Worm (Caenorhabditis elegans) whole organism, L1 larva: Measurements from ENCODE around the gene pbo-1.

Experiments
- C04F5.9 ChIP-seq: sonication (generic microtip); optimal IDR thresholded peaks from 2 replicates; lab custom pipeline; 2016; ENCODE audit warnings: missing genetic modification characterization, missing compliant biosample characterization
- C16A3.4 ChIP-seq: fragments of 150-350 bp; optimal IDR thresholded peaks from 2 replicates; lab custom pipeline; 2014; ENCODE audit warnings: missing biosample characterization, missing genetic modification characterization
- Y116A8C.19 ChIP-seq: sonication (generic microtip); optimal IDR thresholded peaks from 2 replicates; lab custom pipeline; 2016; ENCODE audit warnings: missing compliant biosample characterization, missing genetic modification characterization, borderline replicate concordance
- alr-1 ChIP-seq: fragments of 200-800 bp; sonication (Bioruptor generic); optimal IDR thresholded peaks from 2 replicates; lab custom pipeline; 2018; ENCODE audit warnings: borderline replicate concordance, mild to moderate bottlenecking, missing genetic modification characterization, missing compliant biosample characterization
- blmp-1 ChIP-seq: fragments of 150-350 bp; optimal IDR thresholded peaks from 2 replicates; lab custom pipeline; 2014; ENCODE audit warnings: missing biosample characterization, missing genetic modification characterization
- ceh-82 ChIP-seq, 3 experiments: fragments of 150-350 bp in 1 of 3; sonication (generic microtip) in 2 of 3; optimal IDR thresholded peaks; 2 replicates each; lab custom pipeline; 2014 to 2017; ENCODE audit warnings: missing biosample characterization in 3 of 3, missing genetic modification characterization in 3 of 3
- ceh-88 ChIP-seq: fragments of 200-800 bp; sonication (Bioruptor generic); IDR thresholded peaks from 2 replicates; pipeline ENCODE4 v1.3.6; 2022; ENCODE audit warnings: missing genetic modification characterization, missing compliant biosample characterization
- ceh-90 ChIP-seq: sonication (generic microtip); optimal IDR thresholded peaks from 2 replicates; lab custom pipeline; 2016; ENCODE audit warnings: missing genetic modification characterization, missing compliant biosample characterization
- ces-1 ChIP-seq: fragments of 150-350 bp; optimal IDR thresholded peaks from 2 replicates; lab custom pipeline; 2014; ENCODE audit warnings: missing biosample characterization, missing genetic modification reagents, missing genetic modification characterization
- dpl-1 ChIP-seq, 3 experiments: fragments of 150-350 bp in 2 of 3; sonication (generic microtip) in 1 of 3; optimal IDR thresholded peaks; 2 replicates each; lab custom pipeline; 2014 to 2017; ENCODE audit warnings: missing biosample characterization in 3 of 3, missing genetic modification characterization in 3 of 3, missing genetic modification reagents in 3 of 3
- efl-1 ChIP-seq, 4 experiments: fragments of 150-350 bp; optimal IDR thresholded peaks in 3 of 4; peaks in 1 of 4; 1 replicate in 1 of 4; 2 replicates in 3 of 4; lab custom pipeline; 2014; ENCODE audit warnings: missing biosample characterization in 2 of 4, missing genetic modification characterization in 2 of 4, missing genetic modification reagents in 2 of 4
- egl-27 ChIP-seq, 2 experiments: fragments of 150-350 bp in 1 of 2; sonication (generic microtip); optimal IDR thresholded peaks; 3 replicates each; lab custom pipeline; 2017 to 2018; ENCODE audit warnings: missing biosample characterization in 2 of 2, missing genetic modification characterization in 2 of 2, missing genetic modification reagents in 2 of 2
- elt-2 ChIP-seq: sonication (generic microtip); optimal IDR thresholded peaks from 2 replicates; lab custom pipeline; 2016; ENCODE audit warnings: missing genetic modification characterization, mild to moderate bottlenecking, inconsistent platforms, missing compliant biosample characterization, missing genetic modification reagents
- elt-3 ChIP-seq, 6 experiments: fragments of 150-350 bp in 1 of 6; sonication (generic microtip); optimal IDR thresholded peaks; 2 replicates each; lab custom pipeline; 2017 to 2018; ENCODE audit warnings: missing biosample characterization in 6 of 6, missing genetic modification characterization in 6 of 6, inconsistent platforms in 1 of 6
- fkh-8 ChIP-seq: sonication (generic microtip); optimal IDR thresholded peaks from 2 replicates; lab custom pipeline; 2016; ENCODE audit warnings: mild to moderate bottlenecking, missing genetic modification characterization, missing compliant biosample characterization
- fos-1 ChIP-seq: fragments of 150-350 bp; optimal IDR thresholded peaks from 2 replicates; lab custom pipeline; 2014; ENCODE audit warnings: missing biosample characterization, missing genetic modification characterization
- hlh-17 ChIP-seq: fragments of 200-800 bp; sonication (Bioruptor generic); optimal IDR thresholded peaks from 2 replicates; lab custom pipeline; 2018; ENCODE audit warnings: missing genetic modification characterization, mild to moderate bottlenecking, missing compliant biosample characterization, moderate library complexity, borderline replicate concordance
- hlh-4 ChIP-seq: sonication (generic microtip); optimal IDR thresholded peaks from 2 replicates; lab custom pipeline; 2016; ENCODE audit warnings: mild to moderate bottlenecking, missing genetic modification characterization, missing compliant biosample characterization
- hpl-2 ChIP-seq: fragments of 150-350 bp; optimal IDR thresholded peaks from 2 replicates; lab custom pipeline; 2014; ENCODE audit warnings: missing biosample characterization, missing genetic modification reagents, missing genetic modification characterization
- isw-1 ChIP-seq: fragments of 200-800 bp; sonication (Bioruptor generic); IDR thresholded peaks from 2 replicates; pipeline ENCODE4 v1.3.6; 2022; ENCODE audit warnings: missing genetic modification characterization, missing compliant biosample characterization
- lin-13 ChIP-seq: fragments of 150-350 bp; optimal IDR thresholded peaks from 2 replicates; lab custom pipeline; 2014; ENCODE audit warnings: missing biosample characterization, missing genetic modification reagents, missing genetic modification characterization
- lin-14 ChIP-seq: fragments of 200-800 bp; sonication (Bioruptor generic); optimal IDR thresholded peaks from 2 replicates; lab custom pipeline; 2018; ENCODE audit warnings: mild to moderate bottlenecking, missing genetic modification characterization, moderate library complexity, missing compliant biosample characterization
- lin-35 ChIP-seq, 2 experiments: fragments of 150-350 bp; optimal IDR thresholded peaks; 2 replicates each; lab custom pipeline; 2014; ENCODE audit warnings: missing biosample characterization in 2 of 2, missing genetic modification characterization in 2 of 2, missing genetic modification reagents in 2 of 2
- lsy-2 ChIP-seq, 2 experiments: fragments of 150-350 bp; optimal IDR thresholded peaks; 2 replicates each; lab custom pipeline; 2014; ENCODE audit warnings: missing biosample characterization in 2 of 2, missing genetic modification characterization in 2 of 2
- mab-9 ChIP-seq: fragments of 200-800 bp; sonication (Bioruptor generic); IDR thresholded peaks from 2 replicates; pipeline ENCODE4 v1.3.6; 2022; ENCODE audit warnings: missing genetic modification reagents, missing genetic modification characterization, missing compliant biosample characterization
- mep-1 ChIP-seq: fragments of 150-350 bp; optimal IDR thresholded peaks from 2 replicates; lab custom pipeline; 2014; ENCODE audit warnings: missing biosample characterization, missing genetic modification characterization
- nhr-19 ChIP-seq: fragments of 200-800 bp; sonication (Bioruptor generic); conservative IDR thresholded peaks from 2 replicates; pipeline ENCODE4 v1.3.6; 2022; ENCODE audit warnings: missing genetic modification characterization, missing compliant biosample characterization
- nhr-20 ChIP-seq: sonication (generic microtip); optimal IDR thresholded peaks from 2 replicates; lab custom pipeline; 2016; ENCODE audit warnings: mild to moderate bottlenecking, missing genetic modification characterization, missing compliant biosample characterization
- nhr-28 ChIP-seq: fragments of 150-350 bp; optimal IDR thresholded peaks from 2 replicates; lab custom pipeline; 2014; ENCODE audit warnings: missing biosample characterization, missing genetic modification characterization
- nhr-47 ChIP-seq: sonication (generic microtip); optimal IDR thresholded peaks from 2 replicates; lab custom pipeline; 2016; ENCODE audit warnings: mild to moderate bottlenecking, missing genetic modification characterization, moderate library complexity, missing compliant biosample characterization
- nhr-71 ChIP-seq: sonication (generic microtip); optimal IDR thresholded peaks from 2 replicates; lab custom pipeline; 2016; ENCODE audit warnings: mild to moderate bottlenecking, missing genetic modification characterization, moderate library complexity, missing compliant biosample characterization
- nhr-85 ChIP-seq: sonication (generic microtip); peaks from one replicate; lab custom pipeline; 2016; ENCODE audit warnings: missing genetic modification characterization, inconsistent platforms, missing compliant biosample characterization
- nhr-90 ChIP-seq: sonication (generic microtip); optimal IDR thresholded peaks from 2 replicates; lab custom pipeline; 2016; ENCODE audit warnings: mild to moderate bottlenecking, missing genetic modification characterization, missing compliant biosample characterization; ENCODE audit not compliant: poor library complexity
- pqm-1 ChIP-seq: sonication (generic microtip); optimal IDR thresholded peaks from 3 replicates; lab custom pipeline; 2017; ENCODE audit warnings: missing biosample characterization, missing genetic modification characterization
- snu-23 ChIP-seq: sonication (generic microtip); optimal IDR thresholded peaks from 2 replicates; lab custom pipeline; 2016; ENCODE audit warnings: missing genetic modification characterization, missing compliant biosample characterization
- sox-4 ChIP-seq: sonication (generic microtip); optimal IDR thresholded peaks from 2 replicates; lab custom pipeline; 2016; ENCODE audit warnings: missing genetic modification characterization, missing compliant biosample characterization
- sup-37 ChIP-seq: fragments of 200-800 bp; sonication (Bioruptor generic); optimal IDR thresholded peaks from 2 replicates; lab custom pipeline; 2018; ENCODE audit warnings: mild to moderate bottlenecking, missing genetic modification characterization, missing compliant biosample characterization
- tbx-2 ChIP-seq: sonication (generic microtip); optimal IDR thresholded peaks from 2 replicates; lab custom pipeline; 2016; ENCODE audit warnings: missing genetic modification characterization, missing compliant biosample characterization
- unc-30 ChIP-seq: sonication (generic microtip); optimal IDR thresholded peaks from 2 replicates; lab custom pipeline; 2017; ENCODE audit warnings: missing biosample characterization, missing genetic modification characterization
- unc-62 ChIP-seq: fragments of 150-350 bp; optimal IDR thresholded peaks from 2 replicates; lab custom pipeline; 2014; ENCODE audit warnings: missing biosample characterization, missing genetic modification reagents, missing genetic modification characterization
- vab-15 ChIP-seq: sonication (generic microtip); optimal IDR thresholded peaks from 2 replicates; lab custom pipeline; 2017; ENCODE audit warnings: missing genotype, mild to moderate bottlenecking, missing genetic modification characterization, missing compliant biosample characterization

pbo-1 gene

DNA sequence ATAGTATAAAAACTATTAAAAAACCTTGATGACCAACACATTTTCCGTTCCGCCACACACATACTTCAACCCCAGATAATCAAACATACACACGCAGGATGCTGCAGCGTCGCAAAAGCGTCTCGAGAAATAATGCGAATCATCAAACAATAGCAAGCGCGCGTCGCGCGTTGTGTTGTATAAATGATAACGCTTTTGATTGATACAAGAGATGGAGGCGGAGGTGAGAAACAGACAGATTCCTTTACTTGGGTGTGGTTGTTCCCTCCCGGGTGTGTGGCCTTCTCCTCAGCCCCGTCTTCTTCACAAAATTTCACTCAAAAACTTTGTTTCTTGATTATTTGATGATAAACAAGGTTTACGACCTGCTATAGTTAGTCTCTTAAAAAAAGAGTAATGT is 10.2 kb downstream of the pbo-1 start:
- TF ChIP-seq nhr-28 (tag; lab: Kevin White, UChicago) = no peak
- TF ChIP-seq ceh-82 (tag; optimal IDR thresholded peaks at IDR 0.05; lab: Kevin White, UChicago) = no peak
- TF ChIP-seq pqm-1 (tag; lab: Kevin White, UChicago) = no peak
- no peak for TF ChIP-seq egl-27 (tag; optimal IDR thresholded peaks at IDR 0.05; lab: Kevin White, UChicago)
- TF ChIP-seq elt-2 (tag; lab: Kevin White, UChicago) = peak; percentile 14
- peak; percentile 34 for TF ChIP-seq snu-23 (GFP tag; lab: Kevin White, UChicago)
- no peak for TF ChIP-seq nhr-71 (tag; lab: Kevin White, UChicago)
- no peak for TF ChIP-seq C04F5.9 (tag; lab: Kevin White, UChicago)
- TF ChIP-seq isw-1 = no peak
- TF ChIP-seq ceh-88 = no peak
- peak; percentile 64 for TF ChIP-seq lin-14
- TF ChIP-seq tbx-2 (tag; lab: Kevin White, UChicago) = no peak
- no peak for TF ChIP-seq mab-9 (GFP tag; lab: Robert Waterston, UW)
- TF ChIP-seq lin-35 (GFP tag; optimal IDR thresholded peaks at IDR 0.05; lab: Kevin White, UChicago) = peak in 1 of 2 experiments; percentile 38
- peak in 3 of 6 experiments; percentile 49 to 76 (median 67) for TF ChIP-seq elt-3 (tag; optimal IDR thresholded peaks at IDR 0.05; lab: Kevin White, UChicago)
- TF ChIP-seq hlh-4 (tag; lab: Kevin White, UChicago) = no peak
- TF ChIP-seq fkh-8 = no peak
- no peak for TF ChIP-seq ceh-90 (tag; lab: Kevin White, UChicago)
- TF ChIP-seq unc-30 (tag; lab: Kevin White, UChicago) = no peak
- peak; percentile 71 for TF ChIP-seq nhr-85 (tag; lab: Kevin White, UChicago)

DNA sequence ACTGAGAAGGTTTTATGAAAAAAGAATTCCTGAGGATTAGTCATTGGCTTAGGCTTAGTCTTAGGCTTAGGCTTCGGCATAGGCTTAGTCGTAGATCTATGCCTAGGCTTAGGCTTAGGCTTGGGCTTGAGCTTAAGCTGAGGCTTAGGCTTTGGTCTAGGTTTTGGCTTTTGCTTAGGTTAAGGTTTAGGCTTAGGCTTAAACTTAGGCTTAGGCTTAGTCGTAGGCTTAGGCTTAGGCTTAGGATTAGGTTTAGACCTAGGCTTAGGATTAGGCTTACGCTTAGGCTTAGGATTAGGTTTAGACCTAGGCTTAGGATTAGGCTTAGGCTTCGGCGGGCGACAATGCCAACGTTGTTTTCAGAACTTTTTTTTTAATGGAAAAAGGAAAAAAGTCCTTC is 10.8 kb downstream of the pbo-1 start:
- TF ChIP-seq lin-13 (GFP tag; lab: Kevin White, UChicago) = no peak
- TF ChIP-seq nhr-85 (tag; lab: Kevin White, UChicago) = no peak
- no peak for TF ChIP-seq lsy-2 (tag; optimal IDR thresholded peaks at IDR 0.05; lab: Kevin White, UChicago)
- TF ChIP-seq dpl-1 (GFP tag; optimal IDR thresholded peaks at IDR 0.05; lab: Kevin White, UChicago) = no peak
- TF ChIP-seq hlh-17 (GFP tag; lab: Kevin White, UChicago) = no peak
- no peak for TF ChIP-seq ces-1
- TF ChIP-seq ceh-90 (tag; lab: Kevin White, UChicago) = no peak
- no peak for TF ChIP-seq Y116A8C.19 (tag; lab: Kevin White, UChicago)
- no peak for TF ChIP-seq nhr-28 (tag; lab: Kevin White, UChicago)
- no peak for TF ChIP-seq sup-37 (GFP tag; lab: Kevin White, UChicago)
- TF ChIP-seq hpl-2 (GFP tag; lab: Kevin White, UChicago) = no peak
- TF ChIP-seq nhr-90 (tag; lab: Kevin White, UChicago) = no peak
- TF ChIP-seq fos-1 = no peak
- no peak for TF ChIP-seq sox-4
- no peak for TF ChIP-seq blmp-1 (tag; lab: Kevin White, UChicago)
- TF ChIP-seq vab-15 (tag; lab: Kevin White, UChicago) = no peak

DNA sequence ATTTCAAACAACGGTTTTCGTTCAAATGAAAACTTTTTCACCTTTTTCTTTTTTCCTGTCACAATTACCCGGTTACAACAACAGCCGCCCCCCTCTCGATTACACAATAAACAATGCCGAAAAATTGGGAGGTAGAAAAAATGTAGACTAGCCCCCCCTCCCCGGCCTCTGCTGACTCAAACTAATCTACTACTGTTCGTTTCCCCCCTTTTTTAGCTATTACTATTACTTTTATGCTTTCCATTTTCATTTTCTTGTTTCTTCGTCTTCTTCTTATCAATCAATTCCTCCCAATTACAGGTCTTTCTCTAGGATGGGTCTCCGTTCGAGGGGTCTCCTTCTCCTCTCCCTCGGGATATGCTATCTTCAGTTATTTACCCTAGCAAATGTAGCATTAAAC is 28.5 kb downstream of the pbo-1 start, which contains the start of gene let-805:
Gene let-805 (plus strand): TSS at position 301 of the 400 bp plus-strand sequence.
- TF ChIP-seq unc-62 (GFP tag; lab: Kevin White, UChicago) = no peak
- TF ChIP-seq nhr-85 (tag; lab: Kevin White, UChicago) = peak; percentile 12
- no peak for TF ChIP-seq efl-1 (optimal IDR thresholded peaks at IDR 0.05; lab: Kevin White, UChicago)
- peak in 1 of 2 experiments; percentile 65 for TF ChIP-seq efl-1 (GFP tag; optimal IDR thresholded peaks at IDR 0.05 in 1 of 2; lab: Kevin White, UChicago)
- TF ChIP-seq C16A3.4 (tag; lab: Kevin White, UChicago) = no peak

DNA sequence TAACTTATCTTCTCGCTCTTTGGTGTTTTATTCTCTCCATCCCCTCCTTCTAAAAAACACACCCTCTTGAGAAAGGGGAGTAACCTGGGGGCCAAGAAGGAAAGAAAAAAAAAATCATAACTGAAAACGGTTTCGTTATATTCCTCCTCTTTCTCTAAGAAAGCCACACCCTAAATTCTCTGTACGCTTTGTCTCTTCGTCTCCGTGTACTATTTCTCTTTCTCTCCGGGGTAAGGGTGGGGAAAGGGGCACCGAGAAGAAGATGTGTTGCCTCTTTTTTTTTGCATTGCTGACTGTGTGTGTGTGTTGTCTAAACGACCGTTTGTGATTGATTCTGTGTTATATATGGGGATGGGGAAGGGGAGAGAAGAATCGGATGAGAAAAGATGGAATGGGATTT is 30.1 kb downstream of the pbo-1 start:
- TF ChIP-seq nhr-20 (tag; lab: Kevin White, UChicago) (peak; percentile 33), lin-35 (GFP tag; optimal IDR thresholded peaks at IDR 0.05; lab: Kevin White, UChicago) (no peak), nhr-19 (GFP tag; lab: Robert Waterston, UW) (0 out of 2 replicates have a peak, but pooled peaks have one; percentile 3), C16A3.4 (tag; lab: Kevin White, UChicago) (peak; percentile 29), nhr-85 (tag; lab: Kevin White, UChicago) (peak; percentile 91), blmp-1 (tag; lab: Kevin White, UChicago) (peak; percentile 81), efl-1 (optimal IDR thresholded peaks at IDR 0.05; lab: Kevin White, UChicago) (no peak), efl-1 (GFP tag; optimal IDR thresholded peaks at IDR 0.05 in 1 of 2; lab: Kevin White, UChicago) (peak in 1 of 2 experiments; percentile 22), snu-23 (GFP tag; lab: Kevin White, UChicago) (peak; percentile 46), fos-1 (no peak), nhr-71 (tag; lab: Kevin White, UChicago) (peak; percentile 32), nhr-47 (tag; lab: Kevin White, UChicago) (peak; percentile 10), dpl-1 (GFP tag; optimal IDR thresholded peaks at IDR 0.05; lab: Kevin White, UChicago) (no peak), ceh-90 (tag; lab: Kevin White, UChicago) (no peak), lin-13 (GFP tag; lab: Kevin White, UChicago) (peak; percentile 25), nhr-90 (tag; lab: Kevin White, UChicago) (peak; percentile 18), mep-1 (peak; percentile 56), alr-1 (tag; lab: Kevin White, UChicago) (no peak), lin-14 (peak; percentile 83), lsy-2 (tag; optimal IDR thresholded peaks at IDR 0.05; lab: Kevin White, UChicago) (peak in 1 of 2 experiments; percentile 25), elt-3 (tag; optimal IDR thresholded peaks at IDR 0.05; lab: Kevin White, UChicago) (peak in 4 of 6 experiments; percentile 1 to 61 (median 31))
- TF ChIP-seq, all 84 proteins: peak for 15
